Worm (Caenorhabditis elegans) whole organism, young adult: ENCODE measurements around the gene F54H12.5.

Source experiments
- F57A8.1 ChIP-seq: fragments of 200-800 bp; sonication (Bioruptor generic); optimal IDR thresholded peaks from 2 replicates; lab custom pipeline; 2018; ENCODE audit warnings: mild to moderate bottlenecking, missing genetic modification characterization, moderate library complexity, missing compliant biosample characterization
- Y53F4B.3 ChIP-seq: fragments of 200-800 bp; sonication (Bioruptor generic); IDR thresholded peaks from 2 replicates; pipeline ENCODE4 v1.3.6; 2022; ENCODE audit warnings: missing genetic modification reagents, missing genetic modification characterization, missing compliant biosample characterization
- akir-1 ChIP-seq: fragments of 200-800 bp; sonication (Bioruptor generic); optimal IDR thresholded peaks from 2 replicates; lab custom pipeline; 2018; ENCODE audit warnings: mild to moderate bottlenecking, missing genetic modification characterization, moderate library complexity, missing compliant biosample characterization
- ccch-3 ChIP-seq: fragments of 200-800 bp; sonication (Bioruptor generic); optimal IDR thresholded peaks from 2 replicates; lab custom pipeline; 2018; ENCODE audit warnings: mild to moderate bottlenecking, missing genetic modification characterization, missing compliant biosample characterization
- chd-7 ChIP-seq: sonication (generic microtip); optimal IDR thresholded peaks from 2 replicates; lab custom pipeline; 2016; ENCODE audit warnings: mild to moderate bottlenecking, missing genetic modification characterization, moderate library complexity, missing compliant biosample characterization
- egl-44 ChIP-seq: fragments of 200-800 bp; sonication (Bioruptor generic); IDR thresholded peaks from 2 replicates; pipeline ENCODE4 v1.3.6; 2022; ENCODE audit warnings: missing genetic modification reagents, missing genetic modification characterization, missing compliant biosample characterization
- nfya-1 ChIP-seq: sonication (generic microtip); optimal IDR thresholded peaks from 2 replicates; lab custom pipeline; 2017; ENCODE audit warnings: antibody characterized with exemption, missing compliant biosample characterization, missing genetic modification characterization, borderline replicate concordance; ENCODE audit not compliant: insufficient read depth
- nhr-90 ChIP-seq: sonication (generic microtip); optimal IDR thresholded peaks from 2 replicates; lab custom pipeline; 2016; ENCODE audit warnings: missing genotype, mild to moderate bottlenecking, missing genetic modification characterization, missing compliant biosample characterization
- pha-4 ChIP-seq: fragments of 150-350 bp; sonication (generic microtip); optimal IDR thresholded peaks from 2 replicates; lab custom pipeline; 2014; ENCODE audit warnings: missing biosample characterization, missing genetic modification reagents, missing genetic modification characterization
- repo-1 ChIP-seq: sonication (generic microtip); optimal IDR thresholded peaks from 2 replicates; lab custom pipeline; 2017; ENCODE audit warnings: mild to moderate bottlenecking, missing genetic modification characterization, missing compliant biosample characterization
- snpc-4 ChIP-seq, 5 experiments: fragments of 150-350 bp in 1 of 5; sonication (generic microtip) in 4 of 5; optimal IDR thresholded peaks; 2 replicates each; lab custom pipeline; 2014 to 2018; ENCODE audit warnings: missing genetic modification characterization in 5 of 5, missing biosample characterization in 3 of 5, antibody characterized with exemption in 2 of 5, mild to moderate bottlenecking in 2 of 5, missing compliant biosample characterization in 2 of 5, missing genotype in 2 of 5, moderate library complexity in 2 of 5, missing genetic modification reagents in 1 of 5
- tbx-9 ChIP-seq: sonication (generic microtip); optimal IDR thresholded peaks from 2 replicates; lab custom pipeline; 2016; ENCODE audit warnings: borderline replicate concordance, missing genetic modification characterization, inconsistent platforms, missing compliant biosample characterization
- ztf-26 ChIP-seq: sonication (generic microtip); optimal IDR thresholded peaks from 2 replicates; lab custom pipeline; 2017; ENCODE audit warnings: missing genetic modification characterization, missing compliant biosample characterization

DNA sequence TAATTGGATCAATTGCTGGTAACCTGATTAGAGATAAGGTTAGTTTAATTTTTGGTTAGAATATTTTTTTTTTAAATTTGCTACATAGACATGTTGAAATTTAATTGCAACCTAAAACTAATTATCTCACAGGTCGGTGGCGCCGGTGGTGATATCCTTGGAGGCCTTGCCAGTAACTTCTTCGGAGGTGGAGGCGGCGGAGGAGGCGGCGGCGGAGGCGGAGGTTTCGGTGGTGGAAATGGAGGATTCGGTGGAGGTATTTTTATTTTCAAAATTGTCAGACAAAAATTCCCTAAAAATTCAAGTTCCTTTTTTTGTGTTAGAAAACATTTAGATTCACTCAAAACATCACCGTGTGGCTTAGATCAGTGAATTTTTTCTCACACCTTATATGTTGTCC lies 9.3 kb upstream of the F54H12.5 start:
- TF ChIP-seq repo-1 (tag; lab: Kevin White, UChicago) = no peak
- no peak for TF ChIP-seq akir-1 (GFP tag; lab: Kevin White, UChicago)
- TF ChIP-seq F57A8.1 (GFP tag; lab: Kevin White, UChicago) = no peak
- no peak for TF ChIP-seq Y53F4B.3 (GFP tag; lab: Robert Waterston, UW)
- no peak for TF ChIP-seq pha-4 (tag; lab: Kevin White, UChicago)
- TF ChIP-seq ztf-26 (tag; lab: Kevin White, UChicago) = no peak
- no peak for TF ChIP-seq snpc-4 (GFP tag; optimal IDR thresholded peaks at IDR 0.05; lab: Kevin White, UChicago)
- TF ChIP-seq snpc-4 (tag; optimal IDR thresholded peaks at IDR 0.05; lab: Kevin White, UChicago) = no peak
- TF ChIP-seq tbx-9 (tag; lab: Kevin White, UChicago) = no peak
- TF ChIP-seq chd-7 (tag; lab: Kevin White, UChicago) = no peak
- TF ChIP-seq egl-44 (GFP tag; lab: Robert Waterston, UW) = no peak
- no peak for TF ChIP-seq nhr-90 (tag; lab: Kevin White, UChicago)
- TF ChIP-seq nfya-1 = no peak
- TF ChIP-seq ccch-3 = no peak
